Fruit fly (Drosophila melanogaster) S2 (cell line): Measurements from ENCODE around the gene CG5509.
"Not testable (repeated sequence)": the region's sequence is repeated elsewhere in the genome, so short reads cannot be mapped to it uniquely, and the experiment has no call there.

ENCODE experiments used
- CG8478 ChIP-seq: fragments of >200 bp; optimal IDR thresholded peaks from 2 replicates; lab custom pipeline; 2018
- CTCF ChIP-seq, 2 experiments: fragments of >200 bp; optimal IDR thresholded peaks; 2 replicates each; lab custom pipeline; 2018

DNA sequence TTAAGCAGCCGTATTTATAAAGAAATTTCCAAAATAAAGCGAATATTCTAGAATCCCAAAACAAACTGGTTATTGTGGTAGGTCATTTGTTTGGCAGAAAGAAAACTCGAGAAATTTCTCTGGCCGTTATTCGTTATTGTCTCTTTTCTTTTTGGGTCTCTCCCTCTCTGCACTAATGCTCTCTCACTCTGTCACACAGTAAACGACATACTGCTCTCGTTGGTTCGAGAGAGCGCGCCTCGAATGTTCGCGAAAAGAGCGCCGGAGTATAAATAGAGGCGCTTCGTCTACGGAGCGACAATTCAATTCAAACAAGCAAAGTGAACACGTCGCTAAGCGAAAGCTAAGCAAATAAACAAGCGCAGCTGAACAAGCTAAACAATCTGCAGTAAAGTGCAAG lies 49.9 kb downstream of the CG5509 start, which contains the start of gene Hsp70Bbb:
- TF ChIP-seq CTCF (optimal IDR thresholded peaks at IDR 0.05; lab: Kevin White, UChicago); CG8478 (lab: Kevin White, UChicago): not testable (repeated sequence)
